Worm (Caenorhabditis elegans): Measurements from ENCODE around the gene glb-9.

glb-9 gene

DNA sequence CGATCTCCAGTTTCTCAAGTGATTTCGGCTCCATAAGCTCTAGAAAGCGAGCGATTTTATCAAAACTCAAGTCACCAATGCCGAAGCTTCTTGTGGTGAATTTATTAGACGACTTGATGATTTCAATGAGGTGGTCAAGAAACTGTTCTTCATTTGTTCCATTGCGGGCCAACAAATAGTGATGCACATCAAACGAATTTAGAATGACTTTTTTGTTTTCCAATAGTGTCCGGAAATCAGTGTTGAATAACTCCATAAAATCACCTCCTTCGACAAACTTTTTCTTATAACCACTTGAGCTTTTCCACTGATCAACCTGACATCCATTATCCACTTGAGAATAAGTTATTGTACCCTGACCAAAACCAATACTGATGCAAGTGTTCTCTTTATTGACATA is 28.1 kb upstream of the glb-9 start:
- no peak for TF ChIP-seq sem-4 (tag; optimal IDR thresholded peaks at IDR 0.05)
- no peak for TF ChIP-seq snpc-4 (tag; optimal IDR thresholded peaks at IDR 0.05)
- TF ChIP-seq unc-39 (tag; optimal IDR thresholded peaks at IDR 0.05): no peak
- no peak for TF ChIP-seq ama-1 (optimal IDR thresholded peaks at IDR 0.05)
- no peak for TF ChIP-seq F13H6.1 (tag; optimal IDR thresholded peaks at IDR 0.05)
- no peak for TF ChIP-seq peb-1 (tag; optimal IDR thresholded peaks at IDR 0.05)
- no peak for TF ChIP-seq blmp-1 (tag; optimal IDR thresholded peaks at IDR 0.05; ENCODE audit: insufficient read depth)
- TF ChIP-seq ztf-1 (GFP tag; conservative IDR thresholded peaks at IDR 0.05): no peak
- no peak for TF ChIP-seq ceh-82 (tag; optimal IDR thresholded peaks at IDR 0.05)
- TF ChIP-seq unc-55 (GFP tag; optimal IDR thresholded peaks at IDR 0.05): no peak
- TF ChIP-seq nhr-23 (tag; optimal IDR thresholded peaks at IDR 0.05): no peak
- no peak for TF ChIP-seq lin-11 (tag; optimal IDR thresholded peaks at IDR 0.05)

DNA sequence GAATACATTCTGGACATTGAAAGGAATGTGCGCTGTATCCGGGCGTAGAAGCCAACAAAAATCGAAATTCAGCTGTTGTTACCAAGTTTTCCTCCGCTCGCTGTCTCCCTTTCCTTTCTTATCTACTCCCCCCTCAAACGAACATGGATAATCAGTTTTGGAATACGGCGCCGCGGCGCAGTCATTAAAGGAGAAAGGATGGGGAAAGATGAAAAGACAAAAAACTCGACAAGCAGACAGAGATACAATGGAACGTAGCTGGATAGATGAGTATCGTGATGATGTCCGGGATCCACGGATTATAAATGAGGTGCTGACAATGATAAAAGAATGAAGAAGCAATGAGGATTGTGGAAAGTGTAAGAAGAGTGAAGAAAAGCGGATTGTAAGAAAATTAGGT is 26.2 kb upstream of the glb-9 start:
- TF ChIP-seq sma-9 (GFP tag; optimal IDR thresholded peaks at IDR 0.05): no peak
- no peak for TF ChIP-seq sma-9 (tag; optimal IDR thresholded peaks at IDR 0.05)
- no peak for TF ChIP-seq unc-39 (tag; optimal IDR thresholded peaks at IDR 0.05)
- TF ChIP-seq F13H6.1 (tag; optimal IDR thresholded peaks at IDR 0.05): no peak
- no peak for TF ChIP-seq nhr-129 (tag; optimal IDR thresholded peaks at IDR 0.05)
- no peak for TF ChIP-seq peb-1 (tag; optimal IDR thresholded peaks at IDR 0.05)
- TF ChIP-seq crh-2 (tag; optimal IDR thresholded peaks at IDR 0.05): no peak
- no peak for TF ChIP-seq R02D3.7 (tag; optimal IDR thresholded peaks at IDR 0.05)
- no peak for TF ChIP-seq sem-4 (tag; optimal IDR thresholded peaks at IDR 0.05)
- TF ChIP-seq blmp-1 (tag; optimal IDR thresholded peaks at IDR 0.05; ENCODE audit: insufficient read depth): peak; percentile 5
- TF ChIP-seq alr-1 (tag; optimal IDR thresholded peaks at IDR 0.05): no peak
- TF ChIP-seq snpc-4 (tag; optimal IDR thresholded peaks at IDR 0.05): no peak
- peak; percentile 74 for TF ChIP-seq nhr-21 (tag; optimal IDR thresholded peaks at IDR 0.05)
- no peak for TF ChIP-seq nhr-11 (tag; optimal IDR thresholded peaks at IDR 0.05)
- no peak for TF ChIP-seq ZK546.5 (tag; optimal IDR thresholded peaks at IDR 0.05)
- TF ChIP-seq nhr-10 (tag; optimal IDR thresholded peaks at IDR 0.05): no peak
- TF ChIP-seq fos-1 (tag; optimal IDR thresholded peaks at IDR 0.05): peak; percentile 7
- TF ChIP-seq elt-1 (tag; optimal IDR thresholded peaks at IDR 0.05): no peak
- peak; percentile 35 for TF ChIP-seq unc-55 (GFP tag; optimal IDR thresholded peaks at IDR 0.05)
- TF ChIP-seq nhr-77 (tag; optimal IDR thresholded peaks at IDR 0.05): no peak
- peak; percentile 74 for TF ChIP-seq ama-1 (optimal IDR thresholded peaks at IDR 0.05)
- no peak for TF ChIP-seq mbf-1 (tag; optimal IDR thresholded peaks at IDR 0.05)
- TF ChIP-seq ztf-1 (GFP tag; conservative IDR thresholded peaks at IDR 0.05): no peak

DNA sequence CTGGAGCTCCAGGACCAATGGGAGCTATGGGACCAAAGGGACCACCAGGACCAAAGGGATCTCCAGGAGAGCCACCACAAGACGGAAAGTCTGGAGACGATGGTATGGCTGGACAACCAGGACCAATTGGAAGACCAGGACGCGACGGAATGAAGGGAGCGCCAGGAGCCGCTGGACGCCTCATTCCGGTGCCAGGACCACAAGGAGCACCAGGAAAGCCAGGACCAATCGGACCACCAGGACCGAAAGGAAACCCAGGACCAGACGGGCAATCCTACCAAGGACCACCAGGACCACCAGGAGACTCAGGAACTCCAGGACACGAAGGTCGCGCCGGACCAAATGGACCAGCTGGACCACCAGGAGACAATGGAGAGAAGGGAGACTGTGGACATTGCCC is 25.7 kb upstream of the glb-9 start:
- TF ChIP-seq nhr-25 (tag; optimal IDR thresholded peaks at IDR 0.05): no peak

DNA sequence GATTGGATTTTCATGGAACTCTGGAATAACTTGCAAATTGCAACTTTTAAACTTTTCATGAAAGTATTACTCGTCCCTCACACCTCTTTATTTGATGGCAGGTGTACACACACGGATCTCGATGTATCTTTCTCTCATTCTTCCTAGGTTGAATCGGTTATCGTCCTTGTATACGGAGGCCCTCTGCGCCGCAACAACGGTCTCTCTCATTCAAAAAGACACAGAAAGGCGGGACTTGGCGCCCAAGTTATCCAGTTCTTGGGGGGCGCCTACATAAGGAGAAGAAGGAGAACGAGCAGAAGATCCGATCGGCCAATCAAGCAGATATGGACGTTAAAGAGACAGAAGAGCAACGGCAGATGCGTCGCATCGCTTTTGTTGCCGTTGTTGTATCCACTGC is 24.7 kb upstream of the glb-9 start, which contains the start of gene rol-8:
rol-8 (plus strand) TSS at position 301 of the 400 bp plus-strand sequence.
- TF ChIP-seq unc-55 (GFP tag; optimal IDR thresholded peaks at IDR 0.05) (no peak), nhr-10 (tag; optimal IDR thresholded peaks at IDR 0.05) (no peak), nhr-21 (tag; optimal IDR thresholded peaks at IDR 0.05) (no peak), unc-39 (tag; optimal IDR thresholded peaks at IDR 0.05) (no peak), ama-1 (optimal IDR thresholded peaks at IDR 0.05) (no peak), gmeb-1 (tag; optimal IDR thresholded peaks at IDR 0.05) (no peak), lin-39 (tag; optimal IDR thresholded peaks at IDR 0.05) (no peak), snpc-4 (tag; optimal IDR thresholded peaks at IDR 0.05) (no peak), unc-62 (GFP tag; optimal IDR thresholded peaks at IDR 0.05) (no peak), nhr-6 (tag; optimal IDR thresholded peaks at IDR 0.05) (no peak), nhr-77 (tag; optimal IDR thresholded peaks at IDR 0.05) (no peak)

DNA sequence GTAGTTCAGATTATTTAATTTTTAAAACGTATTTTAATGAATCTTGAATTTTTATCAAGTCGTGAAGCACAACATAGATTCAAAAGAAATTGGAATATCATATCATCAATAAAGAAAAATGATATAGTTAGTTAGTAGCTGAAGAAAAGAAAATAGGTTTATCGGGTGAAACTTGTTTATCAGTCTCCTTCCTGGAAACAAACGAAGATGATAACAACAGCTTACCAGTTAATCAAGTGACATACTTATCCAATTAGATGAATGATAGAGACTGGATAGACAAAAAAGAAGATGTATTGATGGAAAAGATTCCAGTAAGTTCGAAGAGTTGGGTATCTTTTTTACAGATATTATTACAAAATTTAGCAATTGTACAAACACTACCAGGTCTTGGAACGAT is 23.8 kb upstream of the glb-9 start:
- TF ChIP-seq ztf-1 (GFP tag; conservative IDR thresholded peaks at IDR 0.05) (no peak), aly-2 (tag; optimal IDR thresholded peaks at IDR 0.05) (no peak), lin-39 (tag; optimal IDR thresholded peaks at IDR 0.05) (no peak), blmp-1 (tag; optimal IDR thresholded peaks at IDR 0.05; ENCODE audit: insufficient read depth) (no peak), mbf-1 (tag; optimal IDR thresholded peaks at IDR 0.05) (no peak), egl-27 (tag; optimal IDR thresholded peaks at IDR 0.05) (no peak), mdl-1 (tag; optimal IDR thresholded peaks at IDR 0.05) (no peak), C34F6.9 (tag; optimal IDR thresholded peaks at IDR 0.05) (no peak)
